Fruit fly (Drosophila melanogaster): ENCODE measurements around the gene Cpr65Ax1.

Gene Cpr65Ax1

DNA sequence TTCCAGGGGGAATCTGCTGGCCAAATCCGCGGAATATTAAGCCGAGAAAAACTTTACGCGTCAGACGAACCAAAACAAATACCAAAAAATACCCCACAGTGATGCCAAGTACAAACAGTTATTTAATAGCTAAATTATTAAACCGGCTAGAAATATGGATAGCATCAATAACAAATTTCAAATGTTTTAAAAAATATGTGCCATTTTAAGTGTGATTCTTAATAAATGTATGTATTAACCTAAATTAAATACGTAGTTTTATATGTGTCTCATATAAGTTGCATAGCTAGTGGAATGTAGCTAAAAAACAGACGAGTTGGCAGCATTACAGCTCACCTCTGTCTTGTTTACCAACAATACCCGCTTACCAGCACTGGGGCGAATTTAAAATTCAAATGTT is 34.0 kb upstream of the Cpr65Ax1 start, which contains the start of gene CG10274 (continued):
- TF ChIP-seq lilli (GFP tag; optimal IDR thresholded peaks at IDR 0.05): peak; percentile 85
- TF ChIP-seq dimm (GFP tag; IDR thresholded peaks at IDR 0.05): no peak
- peak in 1 of 2 experiments; percentile 31 for TF ChIP-seq insv (GFP tag; optimal IDR thresholded peaks at IDR 0.05)
- TF ChIP-seq CG13123 (GFP tag; optimal IDR thresholded peaks at IDR 0.05): peak; percentile 36
- TF ChIP-seq CG2875 (GFP tag; optimal IDR thresholded peaks at IDR 0.05): no peak
- TF ChIP-seq sob (GFP tag; IDR thresholded peaks at IDR 0.05): peak; percentile 84
- TF ChIP-seq Meics (GFP tag; optimal IDR thresholded peaks at IDR 0.05): no peak
- no peak for TF ChIP-seq Doc3 (GFP tag; IDR thresholded peaks at IDR 0.05; ENCODE audit: partially characterized antibody)
- TF ChIP-seq tup (GFP tag; optimal IDR thresholded peaks at IDR 0.05): no peak
- TF ChIP-seq CG9876 (GFP tag; optimal IDR thresholded peaks at IDR 0.05): peak; percentile 56
- TF ChIP-seq Dbx (GFP tag; IDR thresholded peaks at IDR 0.05): peak; percentile 81
- TF ChIP-seq zfh2 (GFP tag; optimal IDR thresholded peaks at IDR 0.05): peak; percentile 80
- peak; percentile 15 for TF ChIP-seq CG3163 (GFP tag; optimal IDR thresholded peaks at IDR 0.05)
- TF ChIP-seq Elba2 (GFP tag; optimal IDR thresholded peaks at IDR 0.05): peak; percentile 50
- peak; percentile 48; the same call in 1 of the 2 replicates for TF ChIP-seq ro (GFP tag; IDR thresholded peaks at IDR 0.05)
- TF ChIP-seq phol (tag; optimal IDR thresholded peaks at IDR 0.05): peak; percentile 86
- peak; percentile 78 for TF ChIP-seq PHDP (tag; optimal IDR thresholded peaks at IDR 0.05)
- peak; percentile 90 for TF ChIP-seq CG12155 (GFP tag; optimal IDR thresholded peaks at IDR 0.05)
- no peak for TF ChIP-seq lbe (GFP tag; optimal IDR thresholded peaks at IDR 0.05)
- TF ChIP-seq klu (GFP tag; IDR thresholded peaks at IDR 0.05): peak; percentile 73; the same call in 1 of the 2 replicates
- no peak for TF ChIP-seq stc (GFP tag; IDR thresholded peaks at IDR 0.05)
- TF ChIP-seq CG6854 (GFP tag; optimal IDR thresholded peaks at IDR 0.05): no peak
- peak; percentile 76 for TF ChIP-seq CG14014 (GFP tag; IDR thresholded peaks at IDR 0.05)
- no peak for TF ChIP-seq CG4707 (GFP tag; optimal IDR thresholded peaks at IDR 0.05)
- no peak for TF ChIP-seq CG18599 (GFP tag; optimal IDR thresholded peaks at IDR 0.05)
- peak; percentile 62 for TF ChIP-seq CG33213 (GFP tag; optimal IDR thresholded peaks at IDR 0.05)
- TF ChIP-seq CG6254 (GFP tag; optimal IDR thresholded peaks at IDR 0.05): no peak
- peak; percentile 86 for TF ChIP-seq Rfx (GFP tag; IDR thresholded peaks at IDR 0.05)
- peak; percentile 57 for TF ChIP-seq CG2202 (tag; optimal IDR thresholded peaks at IDR 0.05)
- peak; percentile 48; the same call in 1 of the 2 replicates for TF ChIP-seq peb (GFP tag; IDR thresholded peaks at IDR 0.05)
- TF ChIP-seq Poxn (GFP tag; IDR thresholded peaks at IDR 0.05): no peak
- TF ChIP-seq CG2712 (tag; optimal IDR thresholded peaks at IDR 0.05): peak; percentile 83
- peak; percentile 44; the same call in 2 of the 3 replicates for TF ChIP-seq B-H1 (GFP tag; IDR thresholded peaks at IDR 0.05)
- no peak; the same call in 2 of the 3 replicates for TF ChIP-seq C15 (GFP tag; IDR thresholded peaks at IDR 0.05)
- TF ChIP-seq CG12236 (GFP tag; optimal IDR thresholded peaks at IDR 0.05): peak; percentile 21
- TF ChIP-seq HLH54F (GFP tag; optimal IDR thresholded peaks at IDR 0.05): peak; percentile 79
- TF ChIP-seq CG4854 (GFP tag; optimal IDR thresholded peaks at IDR 0.05): peak; percentile 63
- TF ChIP-seq CG10654 (GFP tag; optimal IDR thresholded peaks at IDR 0.05): peak; percentile 68
- TF ChIP-seq maf-S (GFP tag; optimal IDR thresholded peaks at IDR 0.05): peak; percentile 6
- TF ChIP-seq Eip74EF (GFP tag; optimal IDR thresholded peaks at IDR 0.05): no peak
- TF ChIP-seq fru (optimal IDR thresholded peaks at IDR 0.05): no peak
- TF ChIP-seq CG17359 (tag; optimal IDR thresholded peaks at IDR 0.05): no peak
- peak; percentile 36 for TF ChIP-seq CG8089 (GFP tag; optimal IDR thresholded peaks at IDR 0.05)
- no peak for TF ChIP-seq Hmr (GFP tag; optimal IDR thresholded peaks at IDR 0.05)
- no peak for TF ChIP-seq CG3726 (GFP tag; IDR thresholded peaks at IDR 0.05)
- TF ChIP-seq CG31441 (GFP tag; IDR thresholded peaks at IDR 0.05): no peak; the same call in 1 of the 2 replicates
- no peak for TF ChIP-seq Lpt (GFP tag; optimal IDR thresholded peaks at IDR 0.05)
- no peak for TF ChIP-seq CG6813 (GFP tag; optimal IDR thresholded peaks at IDR 0.05)
- TF ChIP-seq CG8281 (tag; optimal IDR thresholded peaks at IDR 0.05): no peak
- no peak for TF ChIP-seq CG17912 (GFP tag; optimal IDR thresholded peaks at IDR 0.05)
- TF ChIP-seq CG15601 (tag; optimal IDR thresholded peaks at IDR 0.05): no peak
- TF ChIP-seq tx (GFP tag; optimal IDR thresholded peaks at IDR 0.05): peak; percentile 45
